Worm (Caenorhabditis elegans) whole organism, mixed stage, embryonic: ENCODE results near the gene ZK795.2.

Source experiments
- blmp-1 ChIP-seq: fragments of 150-350 bp; optimal IDR thresholded peaks from 2 replicates; lab custom pipeline; 2014; ENCODE audit warnings: missing biosample characterization, missing genetic modification characterization
- lsy-2 ChIP-seq: fragments of 150-350 bp; optimal IDR thresholded peaks from 2 replicates; lab custom pipeline; 2014; ENCODE audit warnings: missing biosample characterization, missing genetic modification characterization

- no peak for TF ChIP-seq lsy-2 (tag; lab: Kevin White, UChicago)
- no peak for TF ChIP-seq blmp-1 (tag; lab: Kevin White, UChicago)
Observed at ce11 chrIV:12573068-12573467, 14.3 kb upstream of the ZK795.2 start, which contains the start of gene K08E7.5.
